Worm (Caenorhabditis elegans) whole organism, L4 larva: ENCODE data around the gene Y38E10A.22.

ENCODE experiments used
- D1046.2 ChIP-seq: fragments of 200-800 bp; sonication (Bioruptor generic); IDR thresholded peaks from 2 replicates; pipeline ENCODE4 v1.3.6; 2022; ENCODE audit warnings: missing genetic modification characterization, missing compliant biosample characterization
- Y105C5A.15 ChIP-seq: fragments of 200-800 bp; sonication (Bioruptor generic); IDR thresholded peaks from 2 replicates; pipeline ENCODE4 v1.3.6; 2022; ENCODE audit warnings: missing genetic modification characterization, missing compliant biosample characterization
- Y48G9A.11 ChIP-seq: fragments of 200-800 bp; sonication (Bioruptor generic); IDR thresholded peaks from 2 replicates; pipeline ENCODE4 v1.3.6; 2022; ENCODE audit warnings: missing genetic modification reagents, missing genetic modification characterization, missing compliant biosample characterization
- Y75B8A.6 ChIP-seq: fragments of 200-800 bp; sonication (Bioruptor generic); IDR thresholded peaks from 2 replicates; pipeline ENCODE4 v1.3.6; 2022; ENCODE audit warnings: missing genetic modification reagents, missing genetic modification characterization, missing compliant biosample characterization
- aha-1 ChIP-seq: fragments of 150-350 bp; peaks from one replicate; lab custom pipeline; 2014; ENCODE audit warnings: missing biosample characterization, missing genetic modification characterization
- aly-2 ChIP-seq: sonication (generic microtip); optimal IDR thresholded peaks from 2 replicates; lab custom pipeline; 2018; ENCODE audit warnings: missing biosample characterization, missing genetic modification characterization
- ama-1 ChIP-seq: fragments of 150-350 bp; optimal IDR thresholded peaks from 2 replicates; lab custom pipeline; 2014; ENCODE audit warnings: inconsistent platforms, mixed read lengths
- arid-1 ChIP-seq: fragments of 200-800 bp; sonication (Bioruptor generic); conservative IDR thresholded peaks from 2 replicates; pipeline ENCODE4 v1.3.6; 2022; ENCODE audit warnings: missing genetic modification reagents, missing genetic modification characterization, missing compliant biosample characterization
- ceh-32 ChIP-seq: sonication (generic microtip); optimal IDR thresholded peaks from 2 replicates; lab custom pipeline; 2016; ENCODE audit warnings: mild to moderate bottlenecking, missing genetic modification characterization, missing compliant biosample characterization; ENCODE audit not compliant: poor library complexity
- daf-16 ChIP-seq, 3 experiments: sonication (generic microtip); optimal IDR thresholded peaks; 2 replicates each; lab custom pipeline; 2016 to 2017; ENCODE audit warnings: missing genetic modification characterization in 3 of 3, missing genetic modification reagents in 3 of 3, mild to moderate bottlenecking in 2 of 3, missing compliant biosample characterization in 2 of 3, missing biosample characterization in 1 of 3, moderate library complexity in 1 of 3
- dmd-6 ChIP-seq: fragments of 200-800 bp; sonication (Bioruptor generic); IDR thresholded peaks from 2 replicates; pipeline ENCODE4 v1.3.6; 2022; ENCODE audit warnings: missing genetic modification reagents, missing genetic modification characterization, missing compliant biosample characterization
- dmd-9 ChIP-seq: fragments of 200-800 bp; sonication (Bioruptor generic); IDR thresholded peaks from 2 replicates; pipeline ENCODE4 v1.3.6; 2022; ENCODE audit warnings: missing genetic modification reagents, missing genetic modification characterization, missing compliant biosample characterization
- dve-1 ChIP-seq: sonication (generic microtip); optimal IDR thresholded peaks from 2 replicates; lab custom pipeline; 2017; ENCODE audit warnings: antibody characterized with exemption, mild to moderate bottlenecking, missing genetic modification characterization, missing compliant biosample characterization; ENCODE audit not compliant: insufficient read depth
- egl-43 ChIP-seq: fragments of 200-800 bp; sonication (Bioruptor generic); IDR thresholded peaks from 2 replicates; pipeline ENCODE4 v1.3.6; 2022; ENCODE audit warnings: missing genetic modification reagents, missing genetic modification characterization, missing compliant biosample characterization
- gei-8 ChIP-seq: fragments of 200-800 bp; sonication (Bioruptor generic); optimal IDR thresholded peaks from 2 replicates; lab custom pipeline; 2018; ENCODE audit warnings: mild to moderate bottlenecking, missing genetic modification characterization, missing compliant biosample characterization
- hif-1 ChIP-seq, 2 experiments: sonication (generic microtip); optimal IDR thresholded peaks; 2 replicates each; lab custom pipeline; 2016 to 2017; ENCODE audit warnings: missing compliant biosample characterization in 2 of 2, missing genetic modification characterization in 2 of 2, missing genetic modification reagents in 2 of 2, missing genotype in 2 of 2, mild to moderate bottlenecking in 1 of 2
- hmg-1.1 ChIP-seq: fragments of 200-800 bp; sonication (Bioruptor generic); IDR thresholded peaks from 2 replicates; pipeline ENCODE4 v1.3.6; 2022; ENCODE audit warnings: missing genetic modification reagents, missing genetic modification characterization, missing compliant biosample characterization
- lin-1 ChIP-seq: fragments of 200-800 bp; sonication (Bioruptor generic); IDR thresholded peaks from 2 replicates; pipeline ENCODE4 v1.3.6; 2022; ENCODE audit warnings: missing genetic modification reagents, missing genetic modification characterization, missing compliant biosample characterization
- lin-13 ChIP-seq: fragments of 150-350 bp; optimal IDR thresholded peaks from 2 replicates; lab custom pipeline; 2014; ENCODE audit warnings: missing biosample characterization, missing genetic modification reagents, missing genetic modification characterization
- lin-38 ChIP-seq: fragments of 200-800 bp; sonication (Bioruptor generic); IDR thresholded peaks from 2 replicates; pipeline ENCODE4 v1.3.6; 2022; ENCODE audit warnings: missing genetic modification reagents, missing genetic modification characterization, missing compliant biosample characterization
- madf-5 ChIP-seq, 2 experiments: fragments of 200-800 bp; sonication (Bioruptor generic); IDR thresholded peaks; 2 replicates each; pipeline ENCODE4 v1.3.6; 2022; ENCODE audit warnings: missing compliant biosample characterization in 2 of 2, missing genetic modification characterization in 2 of 2
- madf-9 ChIP-seq: fragments of 200-800 bp; sonication (Bioruptor generic); conservative IDR thresholded peaks from 2 replicates; pipeline ENCODE4 v1.3.6; 2022; ENCODE audit warnings: missing genetic modification reagents, missing genetic modification characterization, missing compliant biosample characterization
- mdl-1 ChIP-seq, 2 experiments: fragments of 150-350 bp in 1 of 2; sonication (generic microtip) in 1 of 2; optimal IDR thresholded peaks; 2 replicates each; lab custom pipeline; 2014 to 2017; ENCODE audit warnings: missing biosample characterization in 2 of 2, missing genetic modification characterization in 2 of 2
- mes-2 ChIP-seq: sonication (generic microtip); optimal IDR thresholded peaks from 2 replicates; lab custom pipeline; 2016; ENCODE audit warnings: missing genotype, mild to moderate bottlenecking, missing genetic modification characterization, missing compliant biosample characterization; ENCODE audit not compliant: poor library complexity, severe bottlenecking
- mxl-2 ChIP-seq: fragments of 200-800 bp; sonication (Bioruptor generic); conservative IDR thresholded peaks from 2 replicates; pipeline ENCODE4 v1.3.6; 2022; ENCODE audit warnings: missing genetic modification reagents, missing genetic modification characterization, missing compliant biosample characterization
- nhr-11 ChIP-seq: fragments of 150-350 bp; optimal IDR thresholded peaks from 2 replicates; lab custom pipeline; 2014; ENCODE audit warnings: missing biosample characterization, missing genetic modification characterization
- nhr-237 ChIP-seq: sonication (generic microtip); optimal IDR thresholded peaks from 2 replicates; lab custom pipeline; 2017; ENCODE audit warnings: missing biosample characterization, missing genetic modification characterization
- nhr-25 ChIP-seq: sonication (generic microtip); optimal IDR thresholded peaks from 2 replicates; lab custom pipeline; 2017; ENCODE audit warnings: missing genetic modification characterization, mild to moderate bottlenecking, missing compliant biosample characterization, antibody characterized with exemption, moderate library complexity, borderline replicate concordance; ENCODE audit not compliant: insufficient read depth
- nhr-28 ChIP-seq: fragments of 150-350 bp; optimal IDR thresholded peaks from 2 replicates; lab custom pipeline; 2014; ENCODE audit warnings: missing biosample characterization, missing genetic modification characterization
- nhr-41 ChIP-seq: fragments of 200-800 bp; sonication (Bioruptor generic); IDR thresholded peaks from 2 replicates; pipeline ENCODE4 v1.3.6; 2022; ENCODE audit warnings: missing genetic modification reagents, missing genetic modification characterization, missing compliant biosample characterization
- nhr-76 ChIP-seq: fragments of 150-350 bp; optimal IDR thresholded peaks from 2 replicates; lab custom pipeline; 2014; ENCODE audit warnings: missing biosample characterization, missing genetic modification characterization
- nhr-77 ChIP-seq: fragments of 150-350 bp; optimal IDR thresholded peaks from 2 replicates; lab custom pipeline; 2014; ENCODE audit warnings: missing biosample characterization, missing genetic modification characterization
- rbr-2 ChIP-seq: sonication (generic microtip); optimal IDR thresholded peaks from 2 replicates; lab custom pipeline; 2016; ENCODE audit warnings: missing genotype, missing genetic modification characterization, missing compliant biosample characterization
- set-16 ChIP-seq: fragments of 200-800 bp; sonication (Bioruptor generic); IDR thresholded peaks from 2 replicates; pipeline ENCODE4 v1.3.6; 2022; ENCODE audit warnings: missing genetic modification reagents, missing genetic modification characterization, missing compliant biosample characterization
- skn-1 ChIP-seq: fragments of 150-350 bp; optimal IDR thresholded peaks from 2 replicates; lab custom pipeline; 2014; ENCODE audit warnings: missing biosample characterization, missing genetic modification characterization
- snpc-4 ChIP-seq: fragments of 150-350 bp; optimal IDR thresholded peaks from 2 replicates; lab custom pipeline; 2014; ENCODE audit warnings: missing biosample characterization, missing genetic modification characterization
- tra-1 ChIP-seq: fragments of 200-800 bp; sonication (Bioruptor generic); IDR thresholded peaks from 2 replicates; pipeline ENCODE4 v1.3.6; 2022; ENCODE audit warnings: missing genetic modification reagents, missing genetic modification characterization, missing compliant biosample characterization
- unc-130 ChIP-seq: sonication (generic microtip); optimal IDR thresholded peaks from 2 replicates; lab custom pipeline; 2016; ENCODE audit warnings: missing genetic modification reagents, missing genetic modification characterization, missing compliant biosample characterization
- unc-39 ChIP-seq: sonication (generic microtip); optimal IDR thresholded peaks from 2 replicates; lab custom pipeline; 2017; ENCODE audit warnings: missing biosample characterization, missing genetic modification characterization
- unc-62 ChIP-seq, 3 experiments: fragments of 150-350 bp in 1 of 3; sonication (generic microtip); optimal IDR thresholded peaks in 2 of 3; peaks in 1 of 3; 1 replicate in 1 of 3; 2 replicates in 2 of 3; lab custom pipeline; 2014 to 2017; ENCODE audit warnings: missing biosample characterization in 3 of 3, missing genetic modification characterization in 3 of 3, missing genetic modification reagents in 3 of 3, missing genotype in 1 of 3
- ztf-7 ChIP-seq: fragments of 150-350 bp; optimal IDR thresholded peaks from 2 replicates; lab custom pipeline; 2014; ENCODE audit warnings: missing biosample characterization, missing genetic modification characterization

The Y38E10A.22 gene

ce11 chrII:12669882-12670281 is 7.7 kb downstream of the Y38E10A.22 start:
- TF ChIP-seq Y48G9A.11 (GFP tag; lab: Robert Waterston, UW) (peak; percentile 48; the same call in 1 of the 2 replicates), set-16 (GFP tag; lab: Robert Waterston, UW) (peak; percentile 60), aha-1 (tag; lab: Kevin White, UChicago) (peak; percentile 85), nhr-25 (tag; lab: Kevin White, UChicago) (no peak), unc-130 (GFP tag; lab: Kevin White, UChicago) (no peak), Y105C5A.15 (GFP tag; lab: Robert Waterston, UW) (0 out of 2 replicates have a peak, but pooled peaks have one; percentile 11), Y75B8A.6 (GFP tag; lab: Robert Waterston, UW) (no peak)

ce11 chrII:12669342-12669741 is 8.3 kb downstream of the Y38E10A.22 start:
- TF ChIP-seq daf-16 (GFP tag; optimal IDR thresholded peaks at IDR 0.05; lab: Kevin White, UChicago) (no peak), daf-16 (tag; optimal IDR thresholded peaks at IDR 0.05; lab: Kevin White, UChicago) (no peak), nhr-76 (tag; lab: Kevin White, UChicago) (no peak), dve-1 (tag; lab: Kevin White, UChicago) (no peak), aly-2 (tag; lab: Kevin White, UChicago) (no peak)

- TF ChIP-seq nhr-28 (tag; lab: Kevin White, UChicago) (no peak), tra-1 (GFP tag; lab: Robert Waterston, UW) (no peak), egl-43 (no peak), hif-1 (tag; optimal IDR thresholded peaks at IDR 0.05; lab: Kevin White, UChicago) (no peak), set-16 (GFP tag; lab: Robert Waterston, UW) (peak; percentile 44; the same call in 1 of the 2 replicates), arid-1 (GFP tag; lab: Robert Waterston, UW) (no peak), aly-2 (tag; lab: Kevin White, UChicago) (no peak), mes-2 (tag; lab: Kevin White, UChicago) (no peak), nhr-41 (GFP tag; lab: Robert Waterston, UW) (no peak)
Observed at ce11 chrII:12668874-12669273, 8.7 kb downstream of the Y38E10A.22 start.

- peak; percentile 13 for TF ChIP-seq lin-13 (GFP tag; lab: Kevin White, UChicago)
- 0 out of 2 replicates have a peak, but pooled peaks have one; percentile 53 for TF ChIP-seq dmd-9 (GFP tag; lab: Robert Waterston, UW)
- TF ChIP-seq lin-38 (GFP tag; lab: Robert Waterston, UW) = peak; percentile 19; the same call in 1 of the 2 replicates
- 0 out of 2 replicates have a peak, but pooled peaks have one; percentile 60 for TF ChIP-seq D1046.2 (GFP tag; lab: Robert Waterston, UW)
- TF ChIP-seq tra-1 (GFP tag; lab: Robert Waterston, UW) = peak; percentile 6; the same call in 1 of the 2 replicates
- no peak for TF ChIP-seq dmd-6 (GFP tag; lab: Robert Waterston, UW)
- peak; percentile 67; the same call in 1 of the 2 replicates for TF ChIP-seq Y48G9A.11 (GFP tag; lab: Robert Waterston, UW)
- peak; percentile 14 for TF ChIP-seq mes-2 (tag; lab: Kevin White, UChicago)
- TF ChIP-seq egl-43 = 0 out of 2 replicates have a peak, but pooled peaks have one; percentile 38
- TF ChIP-seq ceh-32 = no peak
- TF ChIP-seq set-16 (GFP tag; lab: Robert Waterston, UW) = peak; percentile 46; the same call in 1 of the 2 replicates
- no peak for TF ChIP-seq snpc-4 (tag; lab: Kevin White, UChicago)
Observed at ce11 chrII:12668148-12668547, 9.5 kb downstream of the Y38E10A.22 start.

- TF ChIP-seq lin-1 (GFP tag; lab: Robert Waterston, UW) (no peak), skn-1 (tag; lab: Kevin White, UChicago) (no peak), ztf-7 (tag; lab: Kevin White, UChicago) (no peak), mdl-1 (tag; optimal IDR thresholded peaks at IDR 0.05; lab: Kevin White, UChicago) (no peak), nhr-11 (tag; lab: Kevin White, UChicago) (no peak), gei-8 (no peak), madf-5 (GFP tag; IDR thresholded peaks at IDR 0.05; lab: Robert Waterston, UW) (no peak), hmg-1.1 (GFP tag; lab: Robert Waterston, UW) (no peak), unc-39 (tag; lab: Kevin White, UChicago) (no peak), mxl-2 (GFP tag; lab: Robert Waterston, UW) (no peak), unc-62 (GFP tag; optimal IDR thresholded peaks at IDR 0.05 in 1 of 2; lab: Kevin White, UChicago) (no peak), unc-62 (tag; optimal IDR thresholded peaks at IDR 0.05; lab: Kevin White, UChicago) (no peak), rbr-2 (tag; lab: Kevin White, UChicago) (no peak), nhr-76 (tag; lab: Kevin White, UChicago) (no peak), madf-9 (GFP tag; lab: Robert Waterston, UW) (0 out of 2 replicates have a peak, but pooled peaks have one; percentile 24), nhr-77 (no peak), nhr-237 (no peak), ama-1 (lab: Kevin White, UChicago) (no peak), set-16 (GFP tag; lab: Robert Waterston, UW) (peak; percentile 52; the same call in 1 of the 2 replicates), aha-1 (tag; lab: Kevin White, UChicago) (peak; percentile 62)
Observed at ce11 chrII:12666042-12666441, 11.6 kb downstream of the Y38E10A.22 start.
